Worm (Caenorhabditis elegans): ENCODE data around the gene T25G12.13.

T25G12.13 gene

ce11 chrX:17231348-17231747 lies 11.8 kb upstream of the T25G12.13 start, which contains the start of gene T25G12.3:
Gene T25G12.3 (plus strand): TSS chrX:17231648.
- TF ChIP-seq dao-5 (tag; optimal IDR thresholded peaks at IDR 0.05) (no peak), W03F9.2 (tag; optimal IDR thresholded peaks at IDR 0.05) (no peak), him-1 (tag; optimal IDR thresholded peaks at IDR 0.05) (no peak)

- no peak for TF ChIP-seq him-1 (tag; optimal IDR thresholded peaks at IDR 0.05)
- no peak for TF ChIP-seq dao-5 (tag; optimal IDR thresholded peaks at IDR 0.05)
- TF ChIP-seq W03F9.2 (tag; optimal IDR thresholded peaks at IDR 0.05): no peak
These were observed 8.2 kb upstream of the T25G12.13 start for ce11 chrX:17234988-17235387.

- no peak for TF ChIP-seq dao-5 (tag; optimal IDR thresholded peaks at IDR 0.05)
These were observed 7.2 kb upstream of the T25G12.13 start, which contains the start of gene dhs-30 for ce11 chrX:17235749-17236561. Gene dhs-30 (minus strand): TSS chrX:17235838.

ce11 chrX:17237439-17237838 lies 5.7 kb upstream of the T25G12.13 start, which contains the start of gene T25G12.11:
Gene T25G12.11 (minus strand): TSS chrX:17237539.
- no peak for TF ChIP-seq W03F9.2 (tag; optimal IDR thresholded peaks at IDR 0.05)
- no peak for TF ChIP-seq him-1 (tag; optimal IDR thresholded peaks at IDR 0.05)
- no peak for TF ChIP-seq dao-5 (tag; optimal IDR thresholded peaks at IDR 0.05)

ce11 chrX:17247260-17247659 lies 4.1 kb downstream of the T25G12.13 start:
- no peak for TF ChIP-seq W03F9.2 (tag; optimal IDR thresholded peaks at IDR 0.05)
- TF ChIP-seq him-1 (tag; optimal IDR thresholded peaks at IDR 0.05): no peak
- TF ChIP-seq dao-5 (tag; optimal IDR thresholded peaks at IDR 0.05): no peak

ce11 chrX:17255750-17256149 lies 12.6 kb downstream of the T25G12.13 start:
- TF ChIP-seq W03F9.2 (tag; optimal IDR thresholded peaks at IDR 0.05): peak; percentile 19

ce11 chrX:17256769-17257168 lies 13.6 kb downstream of the T25G12.13 start, which contains the start of gene Y40C7B.4:
Gene Y40C7B.4 (minus strand): TSS chrX:17256787.
- TF ChIP-seq him-1 (tag; optimal IDR thresholded peaks at IDR 0.05): no peak
- TF ChIP-seq W03F9.2 (tag; optimal IDR thresholded peaks at IDR 0.05): no peak
- no peak for TF ChIP-seq dao-5 (tag; optimal IDR thresholded peaks at IDR 0.05)

ce11 chrX:17288378-17288777 lies 45.2 kb downstream of the T25G12.13 start:
- TF ChIP-seq dao-5 (tag; optimal IDR thresholded peaks at IDR 0.05) (no peak), him-1 (tag; optimal IDR thresholded peaks at IDR 0.05) (no peak), W03F9.2 (tag; optimal IDR thresholded peaks at IDR 0.05) (no peak)

ce11 chrX:17294019-17294418 lies 50.9 kb downstream of the T25G12.13 start:
- TF ChIP-seq dao-5 (tag; optimal IDR thresholded peaks at IDR 0.05): no peak
- no peak for TF ChIP-seq him-1 (tag; optimal IDR thresholded peaks at IDR 0.05)
- no peak for TF ChIP-seq W03F9.2 (tag; optimal IDR thresholded peaks at IDR 0.05)
